Fruit fly (Drosophila melanogaster): ENCODE results near the gene pcx.

pcx gene

DNA sequence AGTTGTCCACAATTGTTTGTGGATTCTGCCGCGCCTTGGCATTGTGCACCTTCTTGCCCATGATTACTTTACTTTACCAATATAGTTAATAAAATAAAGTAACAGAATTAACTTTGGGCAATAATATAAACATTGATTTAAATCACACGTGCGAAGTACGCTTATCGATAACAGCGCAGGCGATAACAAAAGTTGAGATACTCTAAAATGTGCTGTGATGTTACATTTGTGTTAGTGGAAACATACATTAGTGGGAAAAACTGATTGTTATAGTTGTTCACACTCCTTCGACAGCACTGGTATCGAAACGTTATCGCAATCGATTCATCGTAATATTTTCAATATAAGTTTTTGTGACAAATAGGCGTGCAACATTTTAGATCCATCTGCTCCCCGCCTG lies 16.7 kb downstream of the pcx start, which contains the start of gene kz (continued):
- TF ChIP-seq amos (GFP tag; IDR thresholded peaks at IDR 0.05; ENCODE audit: partially characterized antibody) (peak; percentile 91), CG6654 (GFP tag; optimal IDR thresholded peaks at IDR 0.05) (no peak), CG6175 (GFP tag; IDR thresholded peaks at IDR 0.05) (no peak), crp (GFP tag; optimal IDR thresholded peaks at IDR 0.05) (peak in 1 of 2 experiments; percentile 25), CG16815 (GFP tag; optimal IDR thresholded peaks at IDR 0.05) (no peak), gro (GFP tag; optimal IDR thresholded peaks at IDR 0.05) (no peak), CG2199 (GFP tag; IDR thresholded peaks at IDR 0.05) (no peak), HHEX (GFP tag; optimal IDR thresholded peaks at IDR 0.05) (no peak), Aef1 (GFP tag; IDR thresholded peaks at IDR 0.05) (no peak), cwo (GFP tag; optimal IDR thresholded peaks at IDR 0.05) (no peak), CG17328 (GFP tag; IDR thresholded peaks at IDR 0.05) (no peak), Mes4 (GFP tag; optimal IDR thresholded peaks at IDR 0.05) (no peak), CG2129 (GFP tag; IDR thresholded peaks at IDR 0.05; ENCODE audit: partially characterized antibody) (0 out of 2 replicates have a peak, but pooled peaks have one; percentile 21), seq (GFP tag; IDR thresholded peaks at IDR 0.05) (no peak), CG3065 (GFP tag; optimal IDR thresholded peaks at IDR 0.05) (no peak), p53 (GFP tag; optimal IDR thresholded peaks at IDR 0.05) (no peak), Stat92E (GFP tag; optimal IDR thresholded peaks at IDR 0.05) (no peak), dpn (GFP tag; optimal IDR thresholded peaks at IDR 0.05) (no peak), Meics (GFP tag; optimal IDR thresholded peaks at IDR 0.05) (no peak), CG8089 (GFP tag; optimal IDR thresholded peaks at IDR 0.05) (no peak), CG14667 (GFP tag; IDR thresholded peaks at IDR 0.05) (no peak), CG3847 (GFP tag; IDR thresholded peaks at IDR 0.05) (no peak), bcd (GFP tag; optimal IDR thresholded peaks at IDR 0.05) (no peak), CG15696 (tag; optimal IDR thresholded peaks at IDR 0.05) (no peak), Trl (optimal IDR thresholded peaks at IDR 0.05) (no peak), Trl (GFP tag; optimal IDR thresholded peaks at IDR 0.05) (no peak), CG8944 (GFP tag; optimal IDR thresholded peaks at IDR 0.05) (no peak), Sry-δ (GFP tag; optimal IDR thresholded peaks at IDR 0.05) (peak; percentile 79), ash1 (GFP tag; optimal IDR thresholded peaks at IDR 0.05) (no peak), B-H1 (GFP tag; IDR thresholded peaks at IDR 0.05) (no peak), CG11560 (tag; IDR thresholded peaks at IDR 0.05) (no peak), CG12299 (tag; optimal IDR thresholded peaks at IDR 0.05) (no peak), Dp (GFP tag; optimal IDR thresholded peaks at IDR 0.05) (peak; percentile 66), ftz-f1 (GFP tag; optimal IDR thresholded peaks at IDR 0.05) (no peak), D19B (GFP tag; optimal IDR thresholded peaks at IDR 0.05) (no peak), CG7556 (GFP tag; optimal IDR thresholded peaks at IDR 0.05) (no peak), cg (GFP tag; optimal IDR thresholded peaks at IDR 0.05) (peak; percentile 23), PHDP (tag; optimal IDR thresholded peaks at IDR 0.05) (no peak), Hmr (GFP tag; optimal IDR thresholded peaks at IDR 0.05) (no peak), sug (tag; optimal IDR thresholded peaks at IDR 0.05) (no peak), CG5953 (GFP tag; IDR thresholded peaks at IDR 0.05) (no peak), CG34422 (GFP tag; IDR thresholded peaks at IDR 0.05) (0 out of 3 replicates have a peak, but pooled peaks have one; percentile 17), CG30431 (GFP tag; optimal IDR thresholded peaks at IDR 0.05) (no peak), bigmax (GFP tag; optimal IDR thresholded peaks at IDR 0.05) (no peak), Hr51 (GFP tag; optimal IDR thresholded peaks at IDR 0.05) (no peak), schlank (tag; optimal IDR thresholded peaks at IDR 0.05) (no peak), Hey (tag; optimal IDR thresholded peaks at IDR 0.05) (no peak), CG14860 (GFP tag; IDR thresholded peaks at IDR 0.05; ENCODE audit: partially characterized antibody) (peak; percentile 98), GATAe (GFP tag; conservative IDR thresholded peaks at IDR 0.05) (no peak), scrt (GFP tag; optimal IDR thresholded peaks at IDR 0.05) (no peak), HmgZ (tag; optimal IDR thresholded peaks at IDR 0.05) (peak; percentile 55)
